Worm (Caenorhabditis elegans): ENCODE measurements around the gene F35C5.3.

F35C5.3 gene

ce11 chrII:12888471-12888870 lies at the start of gene F35C5.3:
Gene F35C5.3 (plus strand): TSS chrII:12888771.
- TF ChIP-seq blmp-1 (tag; optimal IDR thresholded peaks at IDR 0.05; ENCODE audit: insufficient read depth) (no peak), lin-39 (tag; optimal IDR thresholded peaks at IDR 0.05) (no peak), sma-9 (GFP tag; optimal IDR thresholded peaks at IDR 0.05) (no peak), sma-9 (tag; optimal IDR thresholded peaks at IDR 0.05) (no peak), sma-3 (GFP tag; optimal IDR thresholded peaks at IDR 0.05) (no peak), lin-13 (GFP tag; optimal IDR thresholded peaks at IDR 0.05) (no peak), gmeb-1 (tag; optimal IDR thresholded peaks at IDR 0.05) (no peak), ztf-11 (tag; optimal IDR thresholded peaks at IDR 0.05) (no peak), egl-27 (tag; optimal IDR thresholded peaks at IDR 0.05) (no peak), ceh-16 (tag; optimal IDR thresholded peaks at IDR 0.05) (no peak), Y55F3AM.14 (GFP tag; optimal IDR thresholded peaks at IDR 0.05) (no peak), ztf-4 (tag; optimal IDR thresholded peaks at IDR 0.05) (no peak), sem-4 (tag; optimal IDR thresholded peaks at IDR 0.05) (no peak), unc-55 (GFP tag; optimal IDR thresholded peaks at IDR 0.05) (no peak), nhr-12 (tag; optimal IDR thresholded peaks at IDR 0.05) (no peak), nhr-25 (tag; optimal IDR thresholded peaks at IDR 0.05) (no peak), snpc-4 (tag; optimal IDR thresholded peaks at IDR 0.05) (no peak)

DNA sequence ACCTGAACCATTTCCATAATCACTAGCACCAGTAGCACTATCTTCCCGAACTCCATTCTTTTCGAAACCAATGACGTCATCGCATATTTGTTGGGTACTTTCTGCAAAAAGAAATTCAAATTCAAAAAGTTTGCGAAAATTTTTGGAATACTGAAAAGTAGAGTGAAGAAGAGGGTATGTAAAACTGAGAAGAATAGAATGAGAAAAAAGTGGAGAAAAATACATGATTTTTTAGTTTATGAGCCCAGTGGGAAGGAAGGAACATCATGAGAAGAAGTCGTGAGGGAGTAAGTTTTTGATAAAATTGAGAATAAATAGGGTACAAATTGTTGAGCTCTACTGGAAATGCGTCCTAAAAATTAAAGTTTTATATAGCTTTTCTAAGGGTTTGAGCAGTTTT lies 48.5 kb upstream of the F35C5.3 start, which contains the start of gene lgc-35:
Gene lgc-35 (minus strand): TSS at position 101 of the 400 bp plus-strand sequence.
- TF ChIP-seq Y55F3AM.14 (GFP tag; optimal IDR thresholded peaks at IDR 0.05) (no peak), nhr-129 (tag; optimal IDR thresholded peaks at IDR 0.05) (no peak), sma-9 (GFP tag; optimal IDR thresholded peaks at IDR 0.05) (no peak), sma-9 (tag; optimal IDR thresholded peaks at IDR 0.05) (no peak), snpc-4 (tag; optimal IDR thresholded peaks at IDR 0.05) (no peak), ama-1 (optimal IDR thresholded peaks at IDR 0.05) (no peak), fos-1 (tag; optimal IDR thresholded peaks at IDR 0.05) (no peak), unc-62 (GFP tag; optimal IDR thresholded peaks at IDR 0.05) (no peak), lin-39 (tag; optimal IDR thresholded peaks at IDR 0.05) (no peak), zag-1 (tag; optimal IDR thresholded peaks at IDR 0.05) (no peak)

- TF ChIP-seq mdl-1 (tag; optimal IDR thresholded peaks at IDR 0.05) (no peak), mbf-1 (tag; optimal IDR thresholded peaks at IDR 0.05) (no peak), skn-1 (tag; optimal IDR thresholded peaks at IDR 0.05) (no peak), crh-2 (tag; optimal IDR thresholded peaks at IDR 0.05) (no peak), nhr-25 (tag; optimal IDR thresholded peaks at IDR 0.05) (no peak), peb-1 (tag; optimal IDR thresholded peaks at IDR 0.05) (no peak), ztf-4 (tag; optimal IDR thresholded peaks at IDR 0.05) (no peak), ceh-82 (tag; optimal IDR thresholded peaks at IDR 0.05) (no peak), fos-1 (tag; optimal IDR thresholded peaks at IDR 0.05) (no peak), lin-39 (tag; optimal IDR thresholded peaks at IDR 0.05) (no peak), unc-62 (GFP tag; optimal IDR thresholded peaks at IDR 0.05) (no peak), nhr-77 (tag; optimal IDR thresholded peaks at IDR 0.05) (no peak), F13H6.1 (tag; optimal IDR thresholded peaks at IDR 0.05) (no peak), aly-2 (tag; optimal IDR thresholded peaks at IDR 0.05) (no peak), Y55F3AM.14 (GFP tag; optimal IDR thresholded peaks at IDR 0.05) (no peak), sma-3 (GFP tag; optimal IDR thresholded peaks at IDR 0.05) (no peak), ztf-11 (tag; optimal IDR thresholded peaks at IDR 0.05) (no peak), elt-3 (tag; optimal IDR thresholded peaks at IDR 0.05) (no peak)
These were observed 40.8 kb upstream of the F35C5.3 start, which contains the start of gene pes-10 for ce11 chrII:12847736-12848135. Gene pes-10 (minus strand): TSS chrII:12847836.

DNA sequence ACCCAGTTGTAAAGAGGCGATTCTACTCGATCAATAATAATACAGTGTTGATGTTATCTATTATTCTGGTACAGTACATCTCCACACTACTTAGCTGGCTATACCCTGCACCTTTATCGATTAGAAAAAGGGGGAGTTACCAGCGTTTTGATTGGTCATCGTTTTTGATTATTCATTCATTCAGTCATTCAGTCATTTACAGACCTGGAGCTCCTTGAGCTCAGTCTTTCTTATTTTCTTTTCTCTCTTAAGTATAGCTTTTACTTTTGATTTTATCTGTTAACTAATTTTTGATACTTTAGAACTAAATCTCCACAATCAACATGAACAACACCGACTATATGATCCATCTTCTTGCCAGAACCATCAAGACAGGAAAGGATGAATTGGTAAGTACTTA lies 38.4 kb upstream of the F35C5.3 start, which contains the start of gene Y46G5A.28:
Gene Y46G5A.28 (plus strand): TSS at position 301 of the 400 bp plus-strand sequence.
- TF ChIP-seq lsy-2 (tag; optimal IDR thresholded peaks at IDR 0.05) (no peak), nhr-129 (tag; optimal IDR thresholded peaks at IDR 0.05) (no peak), nhr-25 (tag; optimal IDR thresholded peaks at IDR 0.05) (no peak), nhr-237 (tag; optimal IDR thresholded peaks at IDR 0.05) (no peak), ZK546.5 (tag; optimal IDR thresholded peaks at IDR 0.05) (no peak), ztf-1 (GFP tag; conservative IDR thresholded peaks at IDR 0.05) (no peak), snpc-4 (tag; optimal IDR thresholded peaks at IDR 0.05) (no peak), lin-11 (tag; optimal IDR thresholded peaks at IDR 0.05) (no peak), fos-1 (tag; optimal IDR thresholded peaks at IDR 0.05) (no peak), unc-62 (GFP tag; optimal IDR thresholded peaks at IDR 0.05) (no peak), mdl-1 (tag; optimal IDR thresholded peaks at IDR 0.05) (no peak), ceh-82 (tag; optimal IDR thresholded peaks at IDR 0.05) (no peak), ceh-16 (tag; optimal IDR thresholded peaks at IDR 0.05) (no peak), nhr-6 (tag; optimal IDR thresholded peaks at IDR 0.05) (no peak), unc-39 (tag; optimal IDR thresholded peaks at IDR 0.05) (no peak), nhr-77 (tag; optimal IDR thresholded peaks at IDR 0.05) (no peak), blmp-1 (tag; optimal IDR thresholded peaks at IDR 0.05; ENCODE audit: insufficient read depth) (no peak), nhr-11 (tag; optimal IDR thresholded peaks at IDR 0.05) (no peak)

Data from whole organism, L2 larva.